Worm (Caenorhabditis elegans): Measurements from ENCODE around the gene T06D4.6.

DNA sequence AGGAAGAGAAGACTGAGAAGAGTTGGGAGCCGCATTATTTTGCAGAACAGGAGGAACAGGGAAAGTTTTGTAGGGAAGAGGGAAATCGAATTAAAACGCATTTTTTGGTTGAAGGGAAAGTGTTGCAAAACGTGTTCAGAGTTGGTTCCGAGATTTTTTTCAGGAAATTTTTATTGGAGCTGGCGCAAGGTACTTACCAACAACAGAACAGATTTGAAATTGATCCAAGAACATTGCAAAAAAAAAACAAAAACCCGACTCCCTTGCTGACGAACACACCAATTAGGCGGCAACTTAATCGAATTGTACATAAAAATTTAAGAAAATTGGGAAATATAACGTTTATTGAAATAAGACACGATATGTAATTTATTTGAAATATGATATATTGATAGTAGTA lies 48.8 kb downstream of the T06D4.6 start, which contains the start of gene F14D2.7:
- TF ChIP-seq dmd-4 (tag; optimal IDR thresholded peaks at IDR 0.05) (no peak), lin-11 (tag; optimal IDR thresholded peaks at IDR 0.05) (no peak)

Measured in whole organism, L2 larva.